Worm (Caenorhabditis elegans): ENCODE data around the gene vps-35.

DNA sequence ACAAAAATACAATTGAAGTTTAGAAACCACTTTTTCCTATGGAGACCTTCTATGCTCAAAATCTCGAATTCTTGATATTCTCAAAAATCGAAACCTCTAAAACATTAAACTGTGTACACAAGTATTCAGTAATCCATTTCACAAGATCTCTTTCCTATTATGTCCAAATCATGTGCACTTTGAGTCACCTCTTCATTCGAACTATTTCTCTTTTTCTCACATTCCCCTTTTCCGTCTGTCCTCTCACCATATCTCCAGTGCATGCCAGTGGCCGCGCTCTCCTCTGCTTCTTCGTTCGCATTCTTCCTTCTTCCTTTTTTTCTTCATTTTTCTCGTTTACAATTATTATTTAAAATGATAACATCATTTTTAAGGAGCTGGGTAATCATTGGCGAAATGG is 35.0 kb downstream of the vps-35 start, which contains the start of gene F28B12.1:
- peak; percentile 16 for TF ChIP-seq him-1 (tag; optimal IDR thresholded peaks at IDR 0.05)
- no peak for TF ChIP-seq W03F9.2 (tag; optimal IDR thresholded peaks at IDR 0.05)
